Worm (Caenorhabditis elegans) whole organism, mixed stage, embryonic: ENCODE measurements around the gene ZK666.11.

Source experiments
- M03D4.4 ChIP-seq: sonication (generic microtip); optimal IDR thresholded peaks from 2 replicates; lab custom pipeline; 2017; ENCODE audit warnings: mild to moderate bottlenecking, missing genetic modification characterization, missing compliant biosample characterization
- bed-3 ChIP-seq: fragments of 200-800 bp; sonication (Bioruptor generic); optimal IDR thresholded peaks from 3 replicates; lab custom pipeline; 2018; ENCODE audit warnings: mild to moderate bottlenecking, missing genetic modification characterization, moderate library complexity, missing compliant biosample characterization
- blmp-1 ChIP-seq: fragments of 150-350 bp; optimal IDR thresholded peaks from 2 replicates; lab custom pipeline; 2014; ENCODE audit warnings: missing biosample characterization, missing genetic modification characterization
- ceh-39 ChIP-seq: fragments of 150-350 bp; optimal IDR thresholded peaks from 2 replicates; lab custom pipeline; 2014; ENCODE audit warnings: missing biosample characterization, missing genetic modification characterization
- ceh-43 ChIP-seq: fragments of 200-800 bp; sonication (Bioruptor generic); optimal IDR thresholded peaks from 2 replicates; lab custom pipeline; 2018; ENCODE audit warnings: mild to moderate bottlenecking, missing genetic modification characterization, moderate library complexity, missing compliant biosample characterization
- ceh-83 ChIP-seq: fragments of 200-800 bp; sonication (Bioruptor generic); optimal IDR thresholded peaks from 2 replicates; lab custom pipeline; 2018; ENCODE audit warnings: mild to moderate bottlenecking, missing genetic modification characterization, missing compliant biosample characterization
- ces-1 ChIP-seq: fragments of 150-350 bp; optimal IDR thresholded peaks from 2 replicates; lab custom pipeline; 2014; ENCODE audit warnings: missing biosample characterization, missing genetic modification reagents, missing genetic modification characterization
- cnd-1 ChIP-seq: fragments of 200-800 bp; sonication (Bioruptor generic); optimal IDR thresholded peaks from 2 replicates; lab custom pipeline; 2018; ENCODE audit warnings: mild to moderate bottlenecking, missing genetic modification characterization, missing compliant biosample characterization
- elt-1 ChIP-seq: sonication (generic microtip); optimal IDR thresholded peaks from 2 replicates; lab custom pipeline; 2017; ENCODE audit warnings: missing genetic modification characterization, mild to moderate bottlenecking, missing compliant biosample characterization, antibody characterized with exemption, moderate library complexity, borderline replicate concordance; ENCODE audit not compliant: insufficient read depth
- elt-3 ChIP-seq: fragments of 150-350 bp; optimal IDR thresholded peaks from 2 replicates; lab custom pipeline; 2014; ENCODE audit warnings: missing biosample characterization, missing genetic modification characterization
- flh-1 ChIP-seq: fragments of 200-800 bp; sonication (Bioruptor generic); optimal IDR thresholded peaks from 2 replicates; lab custom pipeline; 2018; ENCODE audit warnings: mild to moderate bottlenecking, missing genetic modification characterization, moderate library complexity, missing compliant biosample characterization
- ham-2 ChIP-seq: fragments of 200-800 bp; sonication (Bioruptor generic); optimal IDR thresholded peaks from 2 replicates; lab custom pipeline; 2018; ENCODE audit warnings: mild to moderate bottlenecking, missing genetic modification characterization, missing compliant biosample characterization
- hlh-1 ChIP-seq: fragments of 150-350 bp; optimal IDR thresholded peaks from 2 replicates; lab custom pipeline; 2014; ENCODE audit warnings: missing biosample characterization, missing genetic modification reagents, missing genetic modification characterization
- lin-13 ChIP-seq: fragments of 150-350 bp; optimal IDR thresholded peaks from 2 replicates; lab custom pipeline; 2014; ENCODE audit warnings: missing biosample characterization, missing genetic modification characterization
- lin-32 ChIP-seq: fragments of 200-800 bp; sonication (Bioruptor generic); optimal IDR thresholded peaks from 2 replicates; lab custom pipeline; 2018; ENCODE audit warnings: mild to moderate bottlenecking, missing genetic modification characterization, missing compliant biosample characterization
- lsy-2 ChIP-seq: fragments of 150-350 bp; optimal IDR thresholded peaks from 2 replicates; lab custom pipeline; 2014; ENCODE audit warnings: missing biosample characterization, missing genetic modification characterization
- mab-5 ChIP-seq: fragments of 150-350 bp; optimal IDR thresholded peaks from 2 replicates; lab custom pipeline; 2014; ENCODE audit warnings: missing biosample characterization, missing genetic modification characterization
- mls-2 ChIP-seq: sonication (generic microtip); optimal IDR thresholded peaks from 2 replicates; lab custom pipeline; 2016; ENCODE audit warnings: mild to moderate bottlenecking, missing genetic modification characterization, moderate library complexity, missing compliant biosample characterization
- nhr-12 ChIP-seq: fragments of 150-350 bp; optimal IDR thresholded peaks from 2 replicates; lab custom pipeline; 2014; ENCODE audit warnings: missing biosample characterization, missing genetic modification characterization
- nhr-2 ChIP-seq: fragments of 150-350 bp; optimal IDR thresholded peaks from 2 replicates; lab custom pipeline; 2014; ENCODE audit warnings: missing biosample characterization, missing genetic modification characterization
- nhr-237 ChIP-seq: fragments of 150-350 bp; optimal IDR thresholded peaks from 2 replicates; lab custom pipeline; 2014; ENCODE audit warnings: missing biosample characterization, missing genetic modification characterization
- nhr-28 ChIP-seq: fragments of 150-350 bp; optimal IDR thresholded peaks from 2 replicates; lab custom pipeline; 2014; ENCODE audit warnings: missing biosample characterization, missing genetic modification characterization
- nhr-76 ChIP-seq: sonication (generic microtip); optimal IDR thresholded peaks from 2 replicates; lab custom pipeline; 2017; ENCODE audit warnings: missing biosample characterization, missing genetic modification characterization
- pha-4 ChIP-seq: fragments of 150-350 bp; optimal IDR thresholded peaks from 2 replicates; lab custom pipeline; 2018; ENCODE audit warnings: missing biosample characterization, missing genetic modification reagents, missing genetic modification characterization
- sem-2 ChIP-seq: fragments of 200-800 bp; sonication (Bioruptor generic); optimal IDR thresholded peaks from 2 replicates; lab custom pipeline; 2018; ENCODE audit warnings: mild to moderate bottlenecking, missing genetic modification characterization, missing compliant biosample characterization
- snpc-4 ChIP-seq: fragments of 150-350 bp; optimal IDR thresholded peaks from 2 replicates; lab custom pipeline; 2014; ENCODE audit warnings: missing biosample characterization, missing genetic modification characterization
- sptf-1 ChIP-seq: sonication (generic microtip); optimal IDR thresholded peaks from 2 replicates; lab custom pipeline; 2017; ENCODE audit warnings: mild to moderate bottlenecking, missing genetic modification characterization, moderate library complexity, missing compliant biosample characterization
- tbx-8 ChIP-seq: fragments of 200-800 bp; sonication (Bioruptor generic); optimal IDR thresholded peaks from 2 replicates; lab custom pipeline; 2018; ENCODE audit warnings: mild to moderate bottlenecking, missing genetic modification characterization, moderate library complexity, missing compliant biosample characterization
- unc-120 ChIP-seq: sonication (generic microtip); optimal IDR thresholded peaks from 2 replicates; lab custom pipeline; 2017; ENCODE audit warnings: missing genetic modification characterization, missing compliant biosample characterization; ENCODE audit not compliant: poor library complexity, severe bottlenecking
- unc-39 ChIP-seq: fragments of 150-350 bp; optimal IDR thresholded peaks from 2 replicates; lab custom pipeline; 2014; ENCODE audit warnings: missing biosample characterization, missing genetic modification characterization
- unc-62 ChIP-seq: fragments of 150-350 bp; optimal IDR thresholded peaks from 2 replicates; lab custom pipeline; 2014; ENCODE audit warnings: missing biosample characterization, missing genetic modification reagents, missing genetic modification characterization
- zip-8 ChIP-seq: fragments of 150-350 bp; optimal IDR thresholded peaks from 2 replicates; lab custom pipeline; 2014; ENCODE audit warnings: missing biosample characterization, missing genetic modification characterization

ZK666.11 gene

DNA sequence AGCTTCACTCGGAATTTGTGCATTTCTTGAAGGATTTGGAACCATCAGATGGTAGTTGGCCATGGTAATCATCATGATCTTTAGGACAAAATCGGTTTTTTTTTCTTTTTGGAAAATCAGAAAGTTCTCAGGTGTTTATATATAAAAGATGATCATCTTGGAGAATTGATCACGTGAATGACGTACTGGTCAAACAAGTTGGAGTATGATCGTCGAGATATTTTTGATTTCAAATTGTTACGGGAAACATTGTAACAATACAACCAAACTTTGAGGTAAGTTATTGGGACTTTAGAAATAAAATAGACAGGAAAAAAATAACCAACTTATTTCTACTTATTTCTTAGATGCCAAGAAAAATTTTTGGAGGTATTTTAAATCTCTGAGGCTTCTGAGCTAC, 36.7 kb downstream of the ZK666.11 start, which contains the start of gene F59B10.4:
F59B10.4 (minus strand) TSS at position 101 of the 400 bp plus-strand sequence.
- no peak for TF ChIP-seq bed-3 (GFP tag; lab: Kevin White, UChicago)
- TF ChIP-seq pha-4 (tag; lab: Kevin White, UChicago): no peak
- no peak for TF ChIP-seq mls-2 (tag; lab: Kevin White, UChicago)
- TF ChIP-seq ceh-43: no peak
- no peak for TF ChIP-seq lin-32 (GFP tag; lab: Kevin White, UChicago)
- no peak for TF ChIP-seq sptf-1 (tag; lab: Kevin White, UChicago)
- no peak for TF ChIP-seq unc-39 (tag; lab: Kevin White, UChicago)
- TF ChIP-seq ces-1 (GFP tag; lab: Kevin White, UChicago): no peak
- no peak for TF ChIP-seq snpc-4 (tag; lab: Kevin White, UChicago)
- TF ChIP-seq nhr-28 (tag; lab: Kevin White, UChicago): no peak

DNA sequence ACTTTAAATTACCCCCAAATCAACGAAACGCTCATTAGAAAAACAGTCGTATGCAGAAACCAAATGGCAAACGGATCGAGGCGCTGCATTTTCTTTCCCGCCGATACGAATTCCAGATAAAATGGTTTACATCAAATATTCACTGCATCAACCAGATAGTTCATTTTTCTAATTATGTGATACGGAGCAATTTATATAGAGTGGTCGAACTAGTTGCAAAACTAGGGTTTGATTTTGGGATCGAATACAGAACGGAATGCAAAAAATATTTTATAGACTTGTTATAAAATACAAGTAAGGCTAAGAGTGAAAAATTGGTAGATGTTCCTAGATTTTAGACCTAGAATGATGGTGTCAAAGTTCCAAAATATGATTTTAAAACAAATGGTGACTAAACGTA, 37.5 kb downstream of the ZK666.11 start:
- TF ChIP-seq nhr-2 (no peak), hlh-1 (tag; lab: Kevin White, UChicago) (no peak), sem-2 (no peak)
- TF ChIP-seq, all 35 proteins: peak for 0

DNA sequence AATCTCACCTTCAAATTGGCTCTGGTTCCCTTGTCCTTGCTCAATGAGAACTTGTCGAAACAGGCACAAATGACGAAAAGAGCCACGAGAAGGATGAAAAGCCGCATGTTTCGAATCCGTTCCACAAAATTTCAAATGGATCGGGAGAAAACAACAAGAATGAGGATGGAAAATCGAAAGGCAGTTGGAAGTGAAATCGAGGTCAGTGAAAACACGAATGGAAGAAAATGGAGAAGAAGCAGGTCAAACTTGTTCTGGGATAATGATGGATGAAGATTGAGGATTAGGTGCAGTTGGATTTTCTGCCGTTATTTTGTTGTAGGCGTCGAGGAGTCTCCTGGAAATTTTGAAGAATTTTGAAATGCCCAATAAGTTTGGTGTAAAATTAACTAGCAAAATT, 40.7 kb downstream of the ZK666.11 start:
- TF ChIP-seq nhr-76 (no peak), cnd-1 (no peak), pha-4 (tag; lab: Kevin White, UChicago) (no peak), bed-3 (GFP tag; lab: Kevin White, UChicago) (no peak), tbx-8 (GFP tag; lab: Kevin White, UChicago) (no peak), nhr-12 (tag; lab: Kevin White, UChicago) (no peak), nhr-237 (tag; lab: Kevin White, UChicago) (no peak), sptf-1 (tag; lab: Kevin White, UChicago) (no peak), nhr-28 (tag; lab: Kevin White, UChicago) (no peak), blmp-1 (no peak), zip-8 (tag; lab: Kevin White, UChicago) (no peak), lsy-2 (tag; lab: Kevin White, UChicago) (no peak), lin-13 (no peak), M03D4.4 (tag; lab: Kevin White, UChicago) (no peak), unc-39 (tag; lab: Kevin White, UChicago) (no peak)

DNA sequence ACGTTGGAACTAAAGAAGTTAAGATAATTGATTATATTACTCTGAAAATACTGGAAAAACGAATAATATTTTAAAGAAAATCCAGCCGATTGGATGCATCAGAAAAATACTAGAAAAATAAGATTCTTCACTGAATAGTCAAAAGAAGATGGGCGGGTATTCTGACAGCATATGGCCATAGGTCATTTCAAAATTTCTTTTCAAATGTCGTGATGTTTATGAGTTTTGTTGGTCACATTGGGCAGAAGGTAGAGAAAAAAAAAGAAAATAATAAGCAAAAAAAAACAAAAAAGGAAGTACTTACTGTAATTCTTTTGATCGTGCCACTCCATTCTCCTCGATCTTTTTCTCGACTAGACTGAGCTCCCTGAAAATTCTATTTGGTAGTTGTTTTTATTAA, 41.3 kb downstream of the ZK666.11 start, which contains the start of gene F59B10.5:
F59B10.5 (minus strand) TSS at position 101 of the 400 bp plus-strand sequence.
- TF ChIP-seq bed-3 (GFP tag; lab: Kevin White, UChicago): no peak
- TF ChIP-seq nhr-2: no peak
- no peak for TF ChIP-seq ceh-43
- no peak for TF ChIP-seq cnd-1
- no peak for TF ChIP-seq sptf-1 (tag; lab: Kevin White, UChicago)
- TF ChIP-seq lin-13: no peak
- no peak for TF ChIP-seq nhr-12 (tag; lab: Kevin White, UChicago)
- TF ChIP-seq mls-2 (tag; lab: Kevin White, UChicago): no peak
- TF ChIP-seq unc-62 (GFP tag; lab: Kevin White, UChicago): no peak
- no peak for TF ChIP-seq ceh-39 (tag; lab: Kevin White, UChicago)
- TF ChIP-seq sem-2: no peak
- TF ChIP-seq mab-5 (tag; lab: Kevin White, UChicago): no peak
- TF ChIP-seq ham-2 (GFP tag; lab: Kevin White, UChicago): no peak
- no peak for TF ChIP-seq nhr-76
- TF ChIP-seq unc-120: no peak
- TF ChIP-seq, all 35 proteins: peak for 0

DNA sequence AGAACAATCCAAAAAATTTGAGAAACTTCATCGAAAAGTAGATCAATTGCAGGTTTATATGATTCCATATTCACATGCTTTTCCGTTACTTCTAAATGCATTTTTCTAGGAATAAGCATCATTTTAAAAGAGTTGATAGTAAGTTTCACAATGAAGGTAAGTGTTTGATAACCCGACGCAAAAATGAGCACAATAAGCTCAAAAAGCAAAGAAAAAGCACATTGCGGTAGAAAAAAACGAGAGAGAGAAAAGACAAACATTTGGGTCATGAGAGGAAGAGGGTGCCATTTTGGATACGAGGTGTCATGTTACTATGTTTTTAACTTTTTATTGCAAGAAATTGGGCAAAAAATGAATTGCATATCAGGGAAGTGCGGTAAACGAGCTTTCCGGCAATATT, 42.1 kb downstream of the ZK666.11 start, which contains the start of gene F59B10.6:
F59B10.6 (minus strand) TSS at position 101 of the 400 bp plus-strand sequence.
- TF ChIP-seq flh-1 (GFP tag; lab: Kevin White, UChicago) (no peak), bed-3 (GFP tag; lab: Kevin White, UChicago) (no peak), ham-2 (GFP tag; lab: Kevin White, UChicago) (no peak), lin-32 (GFP tag; lab: Kevin White, UChicago) (no peak), elt-1 (tag; lab: Kevin White, UChicago) (no peak), ceh-83 (GFP tag; lab: Kevin White, UChicago) (no peak), ceh-39 (tag; lab: Kevin White, UChicago) (no peak), blmp-1 (no peak), elt-3 (tag; lab: Kevin White, UChicago) (no peak), ces-1 (GFP tag; lab: Kevin White, UChicago) (no peak), lsy-2 (tag; lab: Kevin White, UChicago) (no peak), hlh-1 (tag; lab: Kevin White, UChicago) (no peak), mab-5 (tag; lab: Kevin White, UChicago) (no peak), lin-13 (no peak), sptf-1 (tag; lab: Kevin White, UChicago) (no peak), snpc-4 (tag; lab: Kevin White, UChicago) (no peak), tbx-8 (GFP tag; lab: Kevin White, UChicago) (no peak)
